Fruit fly (Drosophila melanogaster): ENCODE results near the gene CG31407.

Gene CG31407

DNA sequence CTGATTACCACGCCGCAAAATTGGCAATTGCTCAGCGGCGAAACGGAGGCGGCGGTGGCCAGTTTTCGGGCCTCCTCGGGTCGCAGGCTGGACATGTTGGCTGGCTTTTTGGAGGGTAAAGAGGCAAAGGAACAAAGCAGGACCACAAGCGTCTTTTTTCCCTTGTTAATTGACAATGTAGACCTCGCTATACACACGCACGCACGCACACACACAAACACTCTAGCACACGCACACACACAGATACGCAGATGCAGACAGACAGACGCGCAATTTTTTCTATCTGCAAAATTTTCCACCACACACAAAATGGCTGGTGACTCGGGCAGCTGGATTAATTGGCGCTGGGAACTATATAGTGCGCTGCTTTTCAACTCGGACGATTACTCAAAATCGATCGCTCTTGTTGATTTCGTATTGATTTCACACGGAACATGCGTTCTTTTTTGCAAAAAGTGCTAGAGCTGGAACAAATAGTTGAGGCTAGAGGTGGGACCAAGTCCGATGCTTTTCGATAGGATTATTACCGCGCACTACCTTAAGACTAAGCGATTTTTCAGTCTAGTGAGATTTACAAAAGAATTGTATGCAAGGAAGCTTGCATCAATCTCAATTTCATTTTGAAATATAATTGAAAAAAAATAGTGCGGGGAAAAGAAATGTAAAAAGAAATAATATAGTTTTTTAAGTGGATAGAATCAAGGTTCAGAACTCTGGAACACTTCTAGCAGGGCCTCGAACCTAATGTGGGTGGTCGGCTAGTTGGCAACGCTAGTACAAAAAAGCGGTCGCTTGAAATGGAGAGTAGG, 39.2 kb downstream of the CG31407 start, which contains the start of gene Art4:
TSS of gene Art4 (minus strand) at position 476 of the 809 bp plus-strand sequence.
- TF ChIP-seq h (GFP tag; optimal IDR thresholded peaks at IDR 0.05) (peak; percentile 40), Abd-B (GFP tag; optimal IDR thresholded peaks at IDR 0.05) (no peak), N (GFP tag; optimal IDR thresholded peaks at IDR 0.05) (peak; percentile 6), Jra (GFP tag; optimal IDR thresholded peaks at IDR 0.05) (peak; percentile 37), foxo (GFP tag; optimal IDR thresholded peaks at IDR 0.05) (peak in 1 of 2 experiments; percentile 51), ey (GFP tag; optimal IDR thresholded peaks at IDR 0.05) (peak; percentile 40), rgr (GFP tag; optimal IDR thresholded peaks at IDR 0.05) (peak; percentile 17), GATAd (GFP tag; optimal IDR thresholded peaks at IDR 0.05) (no peak), lola (GFP tag; optimal IDR thresholded peaks at IDR 0.05) (no peak), Dfd (GFP tag; optimal IDR thresholded peaks at IDR 0.05) (peak; percentile 50), br (GFP tag; optimal IDR thresholded peaks at IDR 0.05) (peak; percentile 39), Hr83 (GFP tag; optimal IDR thresholded peaks at IDR 0.05; ENCODE audit: poor library complexity, severe bottlenecking) (no peak), HLH106 (tag; optimal IDR thresholded peaks at IDR 0.05) (peak; percentile 39), Vsx2 (GFP tag; optimal IDR thresholded peaks at IDR 0.05; ENCODE audit: partially characterized antibody) (no peak), pan (optimal IDR thresholded peaks at IDR 0.05) (no peak), CrebA (GFP tag; optimal IDR thresholded peaks at IDR 0.05; ENCODE audit: borderline replicate concordance) (no peak), dsf (GFP tag; optimal IDR thresholded peaks at IDR 0.05; ENCODE audit: borderline replicate concordance) (no peak), psq (GFP tag; optimal IDR thresholded peaks at IDR 0.05) (peak; percentile 26), Myc (optimal IDR thresholded peaks at IDR 0.05) (peak; percentile 88), dmrt93B (GFP tag; optimal IDR thresholded peaks at IDR 0.05) (peak; percentile 8), OdsH (GFP tag; optimal IDR thresholded peaks at IDR 0.05) (no peak), dl (GFP tag; optimal IDR thresholded peaks at IDR 0.05; ENCODE audit: insufficient read depth in 1 of 2, partially characterized antibody in 2 of 2) (no peak), Hnf4 (GFP tag; optimal IDR thresholded peaks at IDR 0.05) (peak; percentile 54), woc (GFP tag; optimal IDR thresholded peaks at IDR 0.05) (peak; percentile 58), sage (GFP tag; optimal IDR thresholded peaks at IDR 0.05) (no peak), fru (GFP tag; optimal IDR thresholded peaks at IDR 0.05) (peak; percentile 39), sv (GFP tag; optimal IDR thresholded peaks at IDR 0.05) (peak; percentile 24), Rel (GFP tag; optimal IDR thresholded peaks at IDR 0.05) (no peak), Rel (tag; optimal IDR thresholded peaks at IDR 0.05) (no peak)

DNA sequence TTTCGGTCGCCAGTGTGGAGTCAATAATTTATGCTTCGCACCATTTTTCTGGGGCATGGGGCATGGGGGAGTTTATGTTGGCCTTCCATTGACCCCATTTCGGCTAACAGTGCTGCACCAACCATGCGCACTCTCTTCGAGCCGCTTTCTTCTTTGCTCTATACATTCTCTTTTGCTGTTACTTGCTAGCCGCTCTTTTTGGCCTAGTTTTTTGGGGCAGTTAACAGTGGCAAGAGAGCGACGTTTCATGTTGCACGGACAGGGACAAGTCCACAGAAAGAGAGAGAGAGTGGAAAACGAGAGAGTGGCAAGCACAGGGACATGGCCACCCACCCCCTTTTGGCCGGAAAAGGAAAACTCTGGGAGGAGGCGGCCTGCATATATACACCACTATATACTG, 46.0 kb downstream of the CG31407 start:
- TF ChIP-seq lola (GFP tag; optimal IDR thresholded peaks at IDR 0.05): no peak
- no peak for TF ChIP-seq Myc (optimal IDR thresholded peaks at IDR 0.05)
- TF ChIP-seq h (GFP tag; optimal IDR thresholded peaks at IDR 0.05): no peak

DNA sequence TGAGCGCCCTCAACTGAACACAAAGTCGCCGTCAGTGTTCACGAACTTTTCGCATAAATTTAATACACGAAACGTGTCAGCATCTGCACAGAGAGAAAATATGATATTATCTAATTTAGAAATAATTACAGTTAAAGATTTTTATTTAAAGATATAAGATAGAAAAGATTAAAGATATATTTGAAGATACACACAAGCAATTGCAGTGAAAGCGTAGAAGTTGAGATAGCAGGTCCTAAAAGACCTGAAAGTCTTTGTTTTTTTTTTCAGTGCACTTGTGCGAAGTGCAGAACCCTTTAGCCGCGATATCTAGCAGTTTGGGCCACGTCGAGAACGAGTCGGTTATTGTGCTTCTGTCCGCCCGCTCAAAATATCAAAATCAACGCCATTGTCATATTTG, 47.5 kb downstream of the CG31407 start:
- TF ChIP-seq N (GFP tag; optimal IDR thresholded peaks at IDR 0.05) (no peak), foxo (GFP tag; optimal IDR thresholded peaks at IDR 0.05) (peak in 1 of 2 experiments; percentile 1), Hr78 (GFP tag; optimal IDR thresholded peaks at IDR 0.05) (no peak)
